Fruit fly (Drosophila melanogaster): ENCODE results near the gene CG32204.

Gene CG32204

dm6 chr3L:18898770-18899278 is 47.0 kb downstream of the CG32204 start, which contains the start of gene RpL26 (continued):
- TF ChIP-seq dac (GFP tag; optimal IDR thresholded peaks at IDR 0.05) (no peak), Eip75B (GFP tag; optimal IDR thresholded peaks at IDR 0.05) (no peak), lz (GFP tag; optimal IDR thresholded peaks at IDR 0.05) (peak; percentile 83), Gug (GFP tag; IDR thresholded peaks at IDR 0.05) (0 out of 2 replicates have a peak, but pooled peaks have one; percentile 14), CG9139 (GFP tag; optimal IDR thresholded peaks at IDR 0.05) (no peak), net (GFP tag; optimal IDR thresholded peaks at IDR 0.05) (no peak), fd59A (GFP tag; optimal IDR thresholded peaks at IDR 0.05) (peak; percentile 45), CG6854 (GFP tag; optimal IDR thresholded peaks at IDR 0.05) (peak; percentile 80), CG1621 (tag; optimal IDR thresholded peaks at IDR 0.05) (no peak), salr (GFP tag; optimal IDR thresholded peaks at IDR 0.05) (no peak), Hr39 (GFP tag; optimal IDR thresholded peaks at IDR 0.05) (peak; percentile 86), eg (GFP tag; IDR thresholded peaks at IDR 0.05) (peak; percentile 60; the same call in 1 of the 3 replicates), CG7368 (GFP tag; optimal IDR thresholded peaks at IDR 0.05) (no peak), CG3032 (tag; optimal IDR thresholded peaks at IDR 0.05) (peak; percentile 60), fd85E (GFP tag; optimal IDR thresholded peaks at IDR 0.05) (no peak), svp (GFP tag) (no peak), Sox14 (GFP tag; optimal IDR thresholded peaks at IDR 0.05) (peak; percentile 70), CG34406 (GFP tag; optimal IDR thresholded peaks at IDR 0.05) (peak; percentile 57), CG8119 (GFP tag; IDR thresholded peaks at IDR 0.05) (no peak), Lpt (GFP tag; optimal IDR thresholded peaks at IDR 0.05) (no peak), Ets96B (tag; optimal IDR thresholded peaks at IDR 0.05) (peak; percentile 25), ss (GFP tag; optimal IDR thresholded peaks at IDR 0.05) (no peak), Sox102F (GFP tag; optimal IDR thresholded peaks at IDR 0.05) (no peak), esn (GFP tag; optimal IDR thresholded peaks at IDR 0.05) (peak; percentile 81), CG10669 (GFP tag; optimal IDR thresholded peaks at IDR 0.05) (no peak), Hr38 (GFP tag; optimal IDR thresholded peaks at IDR 0.05) (no peak), CG6792 (GFP tag; optimal IDR thresholded peaks at IDR 0.05) (peak; percentile 50), Blimp-1 (GFP tag; optimal IDR thresholded peaks at IDR 0.05) (peak; percentile 27), CG31627 (GFP tag; optimal IDR thresholded peaks at IDR 0.05) (peak; percentile 86), CG16779 (tag; optimal IDR thresholded peaks at IDR 0.05) (no peak), Met (GFP tag; optimal IDR thresholded peaks at IDR 0.05) (no peak), CG11294 (GFP tag; IDR thresholded peaks at IDR 0.05) (peak; percentile 41; the same call in 1 of the 2 replicates), CG10631 (GFP tag; optimal IDR thresholded peaks at IDR 0.05) (peak; percentile 68), Sox15 (GFP tag; optimal IDR thresholded peaks at IDR 0.05) (peak; percentile 55), CG6808 (GFP tag; optimal IDR thresholded peaks at IDR 0.05) (no peak), dsx (GFP tag; optimal IDR thresholded peaks at IDR 0.05; ENCODE audit: poor library complexity, severe bottlenecking) (peak; percentile 14), CG11902 (GFP tag; optimal IDR thresholded peaks at IDR 0.05) (peak; percentile 50)

dm6 chr3L:18898086-18898470 is 47.8 kb downstream of the CG32204 start, which contains the start of gene CG3902:
TSS of gene CG3902 (minus strand) at chr3L:18898293.
- TF ChIP-seq net (GFP tag; optimal IDR thresholded peaks at IDR 0.05) = peak; percentile 22
- no peak for TF ChIP-seq Sox15 (GFP tag; optimal IDR thresholded peaks at IDR 0.05)
- no peak for TF ChIP-seq CG4318 (GFP tag; optimal IDR thresholded peaks at IDR 0.05)
- peak; percentile 49; the same call in 1 of the 2 replicates for TF ChIP-seq CG15336 (GFP tag; IDR thresholded peaks at IDR 0.05)
- TF ChIP-seq CG11902 (GFP tag; optimal IDR thresholded peaks at IDR 0.05) = no peak
- TF ChIP-seq eg (GFP tag; IDR thresholded peaks at IDR 0.05) = peak; percentile 59; the same call in 1 of the 3 replicates
- no peak for TF ChIP-seq Lpt (GFP tag; optimal IDR thresholded peaks at IDR 0.05)
- TF ChIP-seq CG16779 (tag; optimal IDR thresholded peaks at IDR 0.05) = no peak
- TF ChIP-seq esn (GFP tag; optimal IDR thresholded peaks at IDR 0.05) = peak; percentile 26
- TF ChIP-seq ss (GFP tag; optimal IDR thresholded peaks at IDR 0.05) = peak; percentile 38 to 77
- TF ChIP-seq Eip78C (GFP tag) = peak; percentile 78
- TF ChIP-seq dsx (GFP tag; optimal IDR thresholded peaks at IDR 0.05; ENCODE audit: poor library complexity, severe bottlenecking) = peak; percentile 25
- no peak for TF ChIP-seq Sox102F (GFP tag; optimal IDR thresholded peaks at IDR 0.05)
- no peak for TF ChIP-seq CG6808 (GFP tag; optimal IDR thresholded peaks at IDR 0.05)
- peak; percentile 57; the same call in 1 of the 3 replicates for TF ChIP-seq CG6163 (GFP tag; IDR thresholded peaks at IDR 0.05)
- TF ChIP-seq Blimp-1 (GFP tag; optimal IDR thresholded peaks at IDR 0.05) = no peak
- TF ChIP-seq CG8119 (GFP tag; IDR thresholded peaks at IDR 0.05) = peak; percentile 44; the same call in 1 of the 3 replicates
- TF ChIP-seq CG32006 (GFP tag; optimal IDR thresholded peaks at IDR 0.05) = no peak
- no peak for TF ChIP-seq CG6792 (GFP tag; optimal IDR thresholded peaks at IDR 0.05)
- TF ChIP-seq CG9139 (GFP tag; optimal IDR thresholded peaks at IDR 0.05) = peak; percentile 28
- TF ChIP-seq vri (GFP tag; optimal IDR thresholded peaks at IDR 0.05) = peak; percentile 73
- TF ChIP-seq Eip75B (GFP tag; optimal IDR thresholded peaks at IDR 0.05) = peak; percentile 14
- TF ChIP-seq CG6854 (GFP tag; optimal IDR thresholded peaks at IDR 0.05) = peak; percentile 75
